Worm (Caenorhabditis elegans): ENCODE data around the gene lcmt-1.

Gene lcmt-1

DNA sequence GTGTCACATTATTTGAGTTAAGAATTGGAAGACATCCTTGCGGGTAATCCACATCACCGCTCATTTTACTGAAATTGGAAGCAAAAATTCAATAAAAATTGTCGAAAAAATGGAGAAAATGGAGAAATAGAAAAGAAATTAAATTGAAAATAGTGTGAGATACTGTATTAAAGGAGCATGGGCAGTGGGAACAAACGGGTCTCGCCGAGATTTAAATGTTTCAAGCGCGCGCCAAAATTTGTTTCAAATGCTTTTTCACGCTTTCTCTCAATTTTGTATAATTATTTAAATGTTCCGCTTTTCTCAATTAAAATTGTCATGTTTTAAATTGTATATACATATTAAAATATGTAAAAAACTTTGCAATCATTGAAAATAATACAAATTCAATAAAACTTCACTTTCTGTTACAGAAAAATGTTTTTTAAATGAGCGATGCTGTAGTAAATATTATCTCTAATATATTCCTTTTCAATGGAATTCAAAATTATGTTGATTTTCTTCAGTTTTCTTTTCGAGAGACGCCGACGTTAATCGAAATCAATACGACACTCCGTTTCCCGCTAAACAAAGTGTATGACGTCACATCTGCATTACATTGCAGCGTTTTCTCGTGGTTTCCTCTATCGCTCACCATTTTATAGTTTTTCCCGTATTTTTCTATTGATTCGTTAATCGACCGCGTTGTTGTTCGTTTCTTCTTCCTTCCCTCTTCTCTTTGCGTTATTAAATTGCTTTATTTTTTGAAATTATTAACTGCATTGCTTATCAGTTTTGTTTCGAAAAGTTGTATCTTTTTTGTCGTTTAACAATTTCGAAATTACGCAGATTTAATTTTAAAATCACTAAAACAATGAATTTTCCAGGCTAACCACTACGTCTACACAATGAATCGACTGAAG, 29.9 kb upstream of the lcmt-1 start, which contains the start of the genes evl-14 and dcn-1:
Gene evl-14 (minus strand): TSS at position 68 of the 902 bp plus-strand sequence.
Gene dcn-1 (plus strand): TSS at position 852 of the 902 bp plus-strand sequence.
- TF ChIP-seq sem-2 (GFP tag; optimal IDR thresholded peaks at IDR 0.05): no peak
- TF ChIP-seq pha-4 (tag; optimal IDR thresholded peaks at IDR 0.05): peak; percentile 59
- TF ChIP-seq drap-1 (GFP tag; optimal IDR thresholded peaks at IDR 0.05): no peak
- no peak for TF ChIP-seq nhr-12 (tag; optimal IDR thresholded peaks at IDR 0.05)
- no peak for TF ChIP-seq mls-2 (tag; optimal IDR thresholded peaks at IDR 0.05)
- no peak for TF ChIP-seq lin-13 (tag; optimal IDR thresholded peaks at IDR 0.05)
- no peak for TF ChIP-seq M03D4.4 (tag; optimal IDR thresholded peaks at IDR 0.05)
- TF ChIP-seq hlh-1 (tag; optimal IDR thresholded peaks at IDR 0.05): peak; percentile 34
- TF ChIP-seq ztf-11 (tag; optimal IDR thresholded peaks at IDR 0.05): no peak
- peak; percentile 74 for TF ChIP-seq nhr-237 (tag; optimal IDR thresholded peaks at IDR 0.05)
- no peak for TF ChIP-seq cnd-1 (tag; optimal IDR thresholded peaks at IDR 0.05)
- TF ChIP-seq bed-3 (GFP tag; optimal IDR thresholded peaks at IDR 0.05): no peak
- peak; percentile 67 for TF ChIP-seq zip-8 (tag; optimal IDR thresholded peaks at IDR 0.05)
- no peak for TF ChIP-seq mab-5 (tag; optimal IDR thresholded peaks at IDR 0.05)
- no peak for TF ChIP-seq lin-32 (GFP tag; optimal IDR thresholded peaks at IDR 0.05)
- TF ChIP-seq snpc-4 (tag; optimal IDR thresholded peaks at IDR 0.05): no peak
- TF ChIP-seq elt-1 (tag; optimal IDR thresholded peaks at IDR 0.05; ENCODE audit: borderline replicate concordance, insufficient read depth): no peak
- TF ChIP-seq ceh-83 (GFP tag; optimal IDR thresholded peaks at IDR 0.05): no peak
- TF ChIP-seq flh-1 (GFP tag; optimal IDR thresholded peaks at IDR 0.05): no peak
- TF ChIP-seq elt-3 (tag; optimal IDR thresholded peaks at IDR 0.05): no peak
- no peak for TF ChIP-seq ceh-43 (GFP tag; optimal IDR thresholded peaks at IDR 0.05)
- peak; percentile 59 for TF ChIP-seq ces-1 (GFP tag; optimal IDR thresholded peaks at IDR 0.05)
- peak; percentile 39 for TF ChIP-seq mep-1 (tag; optimal IDR thresholded peaks at IDR 0.05)
- TF ChIP-seq sptf-1 (tag; optimal IDR thresholded peaks at IDR 0.05): no peak
- TF ChIP-seq unc-39 (tag; optimal IDR thresholded peaks at IDR 0.05): no peak
- no peak for TF ChIP-seq ham-2 (GFP tag; optimal IDR thresholded peaks at IDR 0.05)
- no peak for TF ChIP-seq nhr-76 (tag; optimal IDR thresholded peaks at IDR 0.05)
- TF ChIP-seq nhr-28 (tag; optimal IDR thresholded peaks at IDR 0.05): no peak
- no peak for TF ChIP-seq unc-120 (tag; optimal IDR thresholded peaks at IDR 0.05; ENCODE audit: poor library complexity, severe bottlenecking)
- TF ChIP-seq tbx-8 (GFP tag; optimal IDR thresholded peaks at IDR 0.05): no peak
- no peak for TF ChIP-seq unc-62 (GFP tag; optimal IDR thresholded peaks at IDR 0.05)
- TF ChIP-seq ceh-39 (tag; optimal IDR thresholded peaks at IDR 0.05): peak; percentile 76
- no peak for TF ChIP-seq blmp-1 (tag; optimal IDR thresholded peaks at IDR 0.05)
- TF ChIP-seq lsy-2 (tag; optimal IDR thresholded peaks at IDR 0.05): peak; percentile 68
- no peak for TF ChIP-seq nhr-2 (tag; optimal IDR thresholded peaks at IDR 0.05)

DNA sequence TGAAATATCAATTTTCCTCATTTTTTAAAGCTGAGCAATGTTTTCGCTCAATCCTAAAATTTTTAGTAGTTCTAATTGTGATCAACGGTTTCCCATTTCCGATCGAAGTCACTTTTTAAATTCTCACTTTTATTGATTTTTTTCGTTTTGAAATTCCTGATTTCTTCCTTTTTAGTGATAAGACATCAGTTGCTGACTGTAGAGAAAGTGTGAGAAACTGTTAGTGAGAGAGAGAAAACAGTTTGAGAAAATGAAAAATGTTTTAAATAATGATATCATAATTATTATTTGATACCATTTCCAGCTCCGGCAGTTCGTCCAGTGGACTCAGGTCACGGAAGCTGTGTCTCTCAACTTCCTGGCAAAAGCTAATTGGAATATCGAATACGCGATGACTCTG, 28.7 kb upstream of the lcmt-1 start:
- no peak for TF ChIP-seq zip-8 (tag; optimal IDR thresholded peaks at IDR 0.05)
- no peak for TF ChIP-seq snpc-4 (tag; optimal IDR thresholded peaks at IDR 0.05)

- TF ChIP-seq mep-1 (tag; optimal IDR thresholded peaks at IDR 0.05) (no peak), M03D4.4 (tag; optimal IDR thresholded peaks at IDR 0.05) (no peak), nhr-2 (tag; optimal IDR thresholded peaks at IDR 0.05) (no peak), unc-39 (tag; optimal IDR thresholded peaks at IDR 0.05) (no peak), elt-3 (tag; optimal IDR thresholded peaks at IDR 0.05) (peak; percentile 4), pha-4 (tag; optimal IDR thresholded peaks at IDR 0.05) (no peak), bed-3 (GFP tag; optimal IDR thresholded peaks at IDR 0.05) (no peak), ces-1 (GFP tag; optimal IDR thresholded peaks at IDR 0.05) (no peak), hlh-1 (tag; optimal IDR thresholded peaks at IDR 0.05) (peak; percentile 74), zip-8 (tag; optimal IDR thresholded peaks at IDR 0.05) (no peak), blmp-1 (tag; optimal IDR thresholded peaks at IDR 0.05) (peak; percentile 15), unc-120 (tag; optimal IDR thresholded peaks at IDR 0.05; ENCODE audit: poor library complexity, severe bottlenecking) (peak; percentile 41), ceh-39 (tag; optimal IDR thresholded peaks at IDR 0.05) (peak; percentile 3), snpc-4 (tag; optimal IDR thresholded peaks at IDR 0.05) (no peak), ceh-43 (GFP tag; optimal IDR thresholded peaks at IDR 0.05) (no peak), mab-5 (tag; optimal IDR thresholded peaks at IDR 0.05) (no peak), nhr-237 (tag; optimal IDR thresholded peaks at IDR 0.05) (no peak), lsy-2 (tag; optimal IDR thresholded peaks at IDR 0.05) (no peak), sptf-1 (tag; optimal IDR thresholded peaks at IDR 0.05) (no peak), cnd-1 (tag; optimal IDR thresholded peaks at IDR 0.05) (no peak), nhr-76 (tag; optimal IDR thresholded peaks at IDR 0.05) (no peak), flh-1 (GFP tag; optimal IDR thresholded peaks at IDR 0.05) (no peak), elt-1 (tag; optimal IDR thresholded peaks at IDR 0.05; ENCODE audit: borderline replicate concordance, insufficient read depth) (no peak), drap-1 (GFP tag; optimal IDR thresholded peaks at IDR 0.05) (no peak), sem-2 (GFP tag; optimal IDR thresholded peaks at IDR 0.05) (no peak), nhr-12 (tag; optimal IDR thresholded peaks at IDR 0.05) (no peak), tbx-8 (GFP tag; optimal IDR thresholded peaks at IDR 0.05) (no peak), lin-13 (tag; optimal IDR thresholded peaks at IDR 0.05) (no peak), lin-32 (GFP tag; optimal IDR thresholded peaks at IDR 0.05) (no peak), unc-62 (GFP tag; optimal IDR thresholded peaks at IDR 0.05) (peak; percentile 64), ztf-11 (tag; optimal IDR thresholded peaks at IDR 0.05) (no peak), mls-2 (tag; optimal IDR thresholded peaks at IDR 0.05) (no peak), ceh-83 (GFP tag; optimal IDR thresholded peaks at IDR 0.05) (no peak), ham-2 (GFP tag; optimal IDR thresholded peaks at IDR 0.05) (no peak), nhr-28 (tag; optimal IDR thresholded peaks at IDR 0.05) (no peak)
Measured at ce11 chrIII:4317065-4317752, 26.0 kb upstream of the lcmt-1 start, which contains the start of gene tag-131. Gene tag-131, plus strand, starts transcription at chrIII:4317702.
